Worm (Caenorhabditis elegans): Measurements from ENCODE around the gene str-32.
A peak's percentile ranks its signal among the peaks of the same experiment; 100 is the strongest.

The str-32 gene

ce11 chrV:4920690-4921152 is 39.4 kb upstream of the str-32 start, which contains the start of the genes C02E7.8 and srh-23:
Gene C02E7.8 (minus strand): TSS chrV:4920790.
Gene srh-23 (plus strand): TSS chrV:4921102.
- TF ChIP-seq lin-39 (tag; optimal IDR thresholded peaks at IDR 0.05) (no peak), C34F6.9 (tag; optimal IDR thresholded peaks at IDR 0.05) (no peak), snpc-4 (tag; optimal IDR thresholded peaks at IDR 0.05) (no peak), nhr-77 (tag; optimal IDR thresholded peaks at IDR 0.05) (no peak), elt-3 (tag; optimal IDR thresholded peaks at IDR 0.05) (no peak), nhr-6 (tag; optimal IDR thresholded peaks at IDR 0.05) (no peak), peb-1 (tag; optimal IDR thresholded peaks at IDR 0.05) (no peak), nhr-23 (tag; optimal IDR thresholded peaks at IDR 0.05) (no peak)

- TF ChIP-seq aly-2 (tag; optimal IDR thresholded peaks at IDR 0.05) (no peak), sem-4 (tag; optimal IDR thresholded peaks at IDR 0.05) (peak; percentile 76), nhr-129 (tag; optimal IDR thresholded peaks at IDR 0.05) (no peak), F13H6.1 (tag; optimal IDR thresholded peaks at IDR 0.05) (no peak), elt-1 (tag; optimal IDR thresholded peaks at IDR 0.05) (peak; percentile 18), sma-9 (GFP tag; optimal IDR thresholded peaks at IDR 0.05) (peak; percentile 23), sma-9 (tag; optimal IDR thresholded peaks at IDR 0.05) (no peak), nhr-11 (tag; optimal IDR thresholded peaks at IDR 0.05) (peak; percentile 12), nhr-21 (tag; optimal IDR thresholded peaks at IDR 0.05) (peak; percentile 32), C34F6.9 (tag; optimal IDR thresholded peaks at IDR 0.05) (no peak), nhr-25 (tag; optimal IDR thresholded peaks at IDR 0.05) (peak; percentile 90), snpc-4 (tag; optimal IDR thresholded peaks at IDR 0.05) (no peak), unc-62 (GFP tag; optimal IDR thresholded peaks at IDR 0.05) (no peak), peb-1 (tag; optimal IDR thresholded peaks at IDR 0.05) (no peak), nhr-237 (tag; optimal IDR thresholded peaks at IDR 0.05) (no peak), blmp-1 (tag; optimal IDR thresholded peaks at IDR 0.05; ENCODE audit: insufficient read depth) (peak; percentile 94), nhr-77 (tag; optimal IDR thresholded peaks at IDR 0.05) (no peak)
Observed at ce11 chrV:4918664-4919257, 37.5 kb upstream of the str-32 start, which contains the start of gene C02E7.6. Gene C02E7.6 (plus strand): TSS chrV:4919207.

ce11 chrV:4918091-4918624 is 36.9 kb upstream of the str-32 start, which contains the start of gene C02E7.7:
Gene C02E7.7 (minus strand): TSS chrV:4918574.
- TF ChIP-seq nhr-129 (tag; optimal IDR thresholded peaks at IDR 0.05) (no peak), nhr-21 (tag; optimal IDR thresholded peaks at IDR 0.05) (no peak), nhr-23 (tag; optimal IDR thresholded peaks at IDR 0.05) (no peak), ztf-1 (GFP tag; conservative IDR thresholded peaks at IDR 0.05) (no peak), nhr-77 (tag; optimal IDR thresholded peaks at IDR 0.05) (no peak), lin-39 (tag; optimal IDR thresholded peaks at IDR 0.05) (no peak), nhr-237 (tag; optimal IDR thresholded peaks at IDR 0.05) (no peak), elt-1 (tag; optimal IDR thresholded peaks at IDR 0.05) (no peak), dmd-4 (tag; optimal IDR thresholded peaks at IDR 0.05) (no peak)

ce11 chrV:4914879-4915278 is 33.6 kb upstream of the str-32 start, which contains the start of gene H23N18.6:
Gene H23N18.6 (minus strand): TSS chrV:4915079.
- TF ChIP-seq nhr-77 (tag; optimal IDR thresholded peaks at IDR 0.05) (no peak), unc-39 (tag; optimal IDR thresholded peaks at IDR 0.05) (no peak), fos-1 (tag; optimal IDR thresholded peaks at IDR 0.05) (peak; percentile 80), gmeb-1 (tag; optimal IDR thresholded peaks at IDR 0.05) (peak; percentile 24), elt-1 (tag; optimal IDR thresholded peaks at IDR 0.05) (no peak), sma-9 (GFP tag; optimal IDR thresholded peaks at IDR 0.05) (peak; percentile 32), sma-9 (tag; optimal IDR thresholded peaks at IDR 0.05) (no peak), nhr-10 (tag; optimal IDR thresholded peaks at IDR 0.05) (no peak), ztf-1 (GFP tag; conservative IDR thresholded peaks at IDR 0.05) (no peak)

- no peak for TF ChIP-seq fos-1 (tag; optimal IDR thresholded peaks at IDR 0.05)
- TF ChIP-seq zag-1 (tag; optimal IDR thresholded peaks at IDR 0.05), result no peak
- no peak for TF ChIP-seq ztf-4 (tag; optimal IDR thresholded peaks at IDR 0.05)
- TF ChIP-seq ceh-82 (tag; optimal IDR thresholded peaks at IDR 0.05), result no peak
- TF ChIP-seq crh-2 (tag; optimal IDR thresholded peaks at IDR 0.05), result no peak
- no peak for TF ChIP-seq Y55F3AM.14 (GFP tag; optimal IDR thresholded peaks at IDR 0.05)
- no peak for TF ChIP-seq F13H6.1 (tag; optimal IDR thresholded peaks at IDR 0.05)
- no peak for TF ChIP-seq alr-1 (tag; optimal IDR thresholded peaks at IDR 0.05)
- TF ChIP-seq snpc-4 (tag; optimal IDR thresholded peaks at IDR 0.05), result no peak
- no peak for TF ChIP-seq nhr-21 (tag; optimal IDR thresholded peaks at IDR 0.05)
- TF ChIP-seq sem-4 (tag; optimal IDR thresholded peaks at IDR 0.05), result no peak
- TF ChIP-seq C34F6.9 (tag; optimal IDR thresholded peaks at IDR 0.05), result no peak
- TF ChIP-seq mbf-1 (tag; optimal IDR thresholded peaks at IDR 0.05), result no peak
Observed at ce11 chrV:4913853-4914252, 32.6 kb upstream of the str-32 start.

All from whole organism, L2 larva.